Worm (Caenorhabditis elegans) whole organism, L4 larva: ENCODE results near the gene somi-1.
A peak's percentile ranks its signal among the peaks of the same experiment; 100 is the strongest.

Experiments
- ZK546.5 ChIP-seq, 2 experiments: sonication (generic microtip); optimal IDR thresholded peaks; 2 replicates each; lab custom pipeline; 2017; ENCODE audit warnings: missing biosample characterization in 2 of 2, missing genetic modification characterization in 2 of 2
- ama-1 ChIP-seq: fragments of 150-350 bp; optimal IDR thresholded peaks from 2 replicates; lab custom pipeline; 2014; ENCODE audit warnings: inconsistent platforms, mixed read lengths
- dpl-1 ChIP-seq: fragments of 150-350 bp; optimal IDR thresholded peaks from 2 replicates; lab custom pipeline; 2014; ENCODE audit warnings: missing biosample characterization, missing genetic modification reagents, missing genetic modification characterization
- egl-43 ChIP-seq: fragments of 200-800 bp; sonication (Bioruptor generic); IDR thresholded peaks from 2 replicates; pipeline ENCODE4 v1.3.6; 2022; ENCODE audit warnings: missing genetic modification reagents, missing genetic modification characterization, missing compliant biosample characterization
- fkh-10 ChIP-seq: fragments of 150-350 bp; optimal IDR thresholded peaks from 2 replicates; lab custom pipeline; 2014; ENCODE audit warnings: missing biosample characterization, missing genetic modification reagents, missing genetic modification characterization
- lin-13 ChIP-seq: fragments of 150-350 bp; optimal IDR thresholded peaks from 2 replicates; lab custom pipeline; 2014; ENCODE audit warnings: missing biosample characterization, missing genetic modification reagents, missing genetic modification characterization
- lsy-2 ChIP-seq, 2 experiments: fragments of 150-350 bp in 1 of 2; sonication (generic microtip) in 1 of 2; optimal IDR thresholded peaks; 2 replicates each; lab custom pipeline; 2014 to 2017; ENCODE audit warnings: missing biosample characterization in 2 of 2, missing genetic modification characterization in 2 of 2
- nhr-111 ChIP-seq: fragments of 200-800 bp; sonication (Bioruptor generic); optimal IDR thresholded peaks from 2 replicates; lab custom pipeline; 2018; ENCODE audit warnings: mild to moderate bottlenecking, missing genetic modification characterization, missing compliant biosample characterization
- pha-4 ChIP-seq, 2 experiments: fragments of 150-350 bp in 1 of 2; fragments of 200-800 bp in 1 of 2; sonication (Bioruptor generic) in 1 of 2; IDR thresholded peaks in 1 of 2; optimal IDR thresholded peaks in 1 of 2; 2 replicates each; pipeline versions ENCODE4 v1.3.6 to Lab custom; 2014 to 2022; ENCODE audit warnings: missing genetic modification characterization in 2 of 2, missing genetic modification reagents in 2 of 2, missing biosample characterization in 1 of 2, missing compliant biosample characterization in 1 of 2

DNA sequence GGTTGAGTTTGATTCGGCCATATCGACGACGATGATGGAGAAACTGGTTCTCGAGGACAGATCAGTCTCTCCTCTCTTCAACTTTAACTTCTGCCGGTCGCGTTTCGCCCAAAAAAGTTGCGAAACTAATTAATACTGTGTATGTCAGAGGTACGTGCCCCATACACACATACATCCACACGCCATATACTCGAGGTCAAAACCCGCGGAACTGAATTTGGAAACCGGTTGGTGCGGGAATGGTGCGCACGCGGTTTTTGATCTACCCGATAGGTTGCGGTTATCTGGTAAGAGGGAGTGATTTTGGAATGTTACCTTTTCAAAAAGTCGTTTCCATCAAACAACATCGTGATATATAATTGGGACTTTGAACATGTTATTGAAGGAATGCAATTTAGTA, 11.0 kb downstream of the somi-1 start, which contains the start of gene ifbp-1:
- TF ChIP-seq lsy-2 (tag; optimal IDR thresholded peaks at IDR 0.05; lab: Kevin White, UChicago), result peak; percentile 22 to 34
- no peak for TF ChIP-seq egl-43 (GFP tag; lab: Robert Waterston, UW)
- no peak for TF ChIP-seq ZK546.5 (tag; optimal IDR thresholded peaks at IDR 0.05; lab: Kevin White, UChicago)
- no peak for TF ChIP-seq nhr-111 (GFP tag; lab: Kevin White, UChicago)
- TF ChIP-seq pha-4 (GFP tag; IDR thresholded peaks at IDR 0.05; lab: Robert Waterston, UW), result no peak
- no peak for TF ChIP-seq pha-4 (tag; optimal IDR thresholded peaks at IDR 0.05; lab: Kevin White, UChicago)
- TF ChIP-seq ama-1 (lab: Kevin White, UChicago), result no peak
- TF ChIP-seq dpl-1 (GFP tag; lab: Kevin White, UChicago), result no peak
- TF ChIP-seq fkh-10, result no peak
- no peak for TF ChIP-seq lin-13 (GFP tag; lab: Kevin White, UChicago)
